Worm (Caenorhabditis elegans) whole organism, early embryonic: ENCODE results near the gene mog-2.

ENCODE experiments used
- B0310.2 ChIP-seq: sonication (generic microtip); optimal IDR thresholded peaks from 2 replicates; lab custom pipeline; 2016; ENCODE audit warnings: mild to moderate bottlenecking, missing genetic modification characterization, missing compliant biosample characterization
- F13C5.2 ChIP-seq: sonication (generic microtip); optimal IDR thresholded peaks from 2 replicates; lab custom pipeline; 2017; ENCODE audit warnings: mild to moderate bottlenecking, missing genetic modification characterization, inconsistent platforms, missing compliant biosample characterization
- aly-1 ChIP-seq: sonication (generic microtip); optimal IDR thresholded peaks from 2 replicates; lab custom pipeline; 2016; ENCODE audit warnings: missing genetic modification characterization, missing compliant biosample characterization
- ama-1 ChIP-seq: fragments of 150-350 bp; optimal IDR thresholded peaks from 2 replicates; lab custom pipeline; 2014
- ceh-13 ChIP-seq: fragments of 200-800 bp; sonication (Bioruptor generic); optimal IDR thresholded peaks from 2 replicates; lab custom pipeline; 2018; ENCODE audit warnings: mild to moderate bottlenecking, missing genetic modification characterization, missing compliant biosample characterization
- ceh-36 ChIP-seq: sonication (generic microtip); optimal IDR thresholded peaks from 2 replicates; lab custom pipeline; 2016; ENCODE audit warnings: missing genetic modification characterization, inconsistent platforms, missing compliant biosample characterization
- ets-7 ChIP-seq: sonication (generic microtip); optimal IDR thresholded peaks from 2 replicates; lab custom pipeline; 2016; ENCODE audit warnings: missing genotype, missing genetic modification characterization, missing compliant biosample characterization
- flt-1 ChIP-seq: fragments of 200-800 bp; sonication (Bioruptor generic); IDR thresholded peaks from 2 replicates; pipeline ENCODE4 v1.3.6; 2022; ENCODE audit warnings: missing genetic modification characterization, missing compliant biosample characterization
- hmbx-1 ChIP-seq: sonication (generic microtip); optimal IDR thresholded peaks from 2 replicates; lab custom pipeline; 2016; ENCODE audit warnings: mild to moderate bottlenecking, missing genetic modification characterization, missing compliant biosample characterization
- hmg-4 ChIP-seq: fragments of 200-800 bp; sonication (Bioruptor generic); optimal IDR thresholded peaks from 2 replicates; lab custom pipeline; 2018; ENCODE audit warnings: mild to moderate bottlenecking, missing genetic modification characterization, missing compliant biosample characterization
- hnd-1 ChIP-seq: sonication (generic microtip); optimal IDR thresholded peaks from 2 replicates; lab custom pipeline; 2016; ENCODE audit warnings: missing genetic modification characterization, missing compliant biosample characterization
- pes-1 ChIP-seq: fragments of 200-800 bp; sonication (Bioruptor generic); IDR thresholded peaks from 2 replicates; pipeline ENCODE4 v1.3.6; 2022; ENCODE audit warnings: missing genetic modification reagents, missing genetic modification characterization, missing compliant biosample characterization
- scrt-1 ChIP-seq: fragments of 200-800 bp; sonication (Bioruptor generic); IDR thresholded peaks from 2 replicates; pipeline ENCODE4 v1.3.6; 2022; ENCODE audit warnings: missing genetic modification characterization, missing compliant biosample characterization
- sea-1 ChIP-seq: fragments of 200-800 bp; sonication (Bioruptor generic); conservative IDR thresholded peaks from 2 replicates; pipeline ENCODE4 v1.3.6; 2022; ENCODE audit warnings: missing genetic modification characterization, missing compliant biosample characterization
- tbx-11 ChIP-seq: fragments of 200-800 bp; sonication (Bioruptor generic); IDR thresholded peaks from 2 replicates; pipeline ENCODE4 v1.3.6; 2022; ENCODE audit warnings: missing genetic modification characterization, missing compliant biosample characterization
- tbx-37 ChIP-seq: fragments of 200-800 bp; sonication (Bioruptor generic); conservative IDR thresholded peaks from 2 replicates; pipeline ENCODE4 v1.3.6; 2022; ENCODE audit warnings: missing genetic modification reagents, missing genetic modification characterization, missing compliant biosample characterization
- tra-4 ChIP-seq: sonication (generic microtip); optimal IDR thresholded peaks from 2 replicates; lab custom pipeline; 2017; ENCODE audit warnings: missing genetic modification characterization, missing compliant biosample characterization

mog-2 gene

DNA sequence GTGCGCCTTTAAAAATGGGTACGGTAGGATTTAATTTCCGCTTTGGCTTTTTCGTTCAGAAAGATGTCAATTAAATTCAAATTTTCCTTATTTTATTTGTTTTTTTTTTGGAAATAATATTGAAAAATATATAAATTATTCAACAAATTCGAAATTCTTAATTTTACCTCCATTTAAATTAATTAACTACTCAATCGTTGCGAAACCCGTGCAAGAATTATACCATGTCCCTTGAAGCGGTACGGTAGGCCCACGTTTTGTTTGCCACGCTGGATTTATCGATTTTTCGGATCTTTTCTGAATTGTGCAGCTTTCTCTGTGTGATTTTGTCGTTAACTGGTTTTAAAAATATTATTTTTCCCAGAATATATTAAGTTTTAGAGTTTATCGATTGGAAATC, 3.7 kb upstream of the mog-2 start, which contains the start of gene Y52E8A.2:
Y52E8A.2 (plus strand) TSS at position 382 of the 400 bp plus-strand sequence.
- TF ChIP-seq ceh-13 (GFP tag; lab: Kevin White, UChicago) (no peak), hnd-1 (tag; lab: Kevin White, UChicago) (no peak), F13C5.2 (no peak), pes-1 (GFP tag; lab: Robert Waterston, UW) (no peak)

- no peak for TF ChIP-seq tbx-11 (GFP tag; lab: Robert Waterston, UW)
- no peak for TF ChIP-seq B0310.2 (tag; lab: Kevin White, UChicago)
- TF ChIP-seq ceh-13 (GFP tag; lab: Kevin White, UChicago) = no peak
- no peak for TF ChIP-seq tra-4 (tag; lab: Kevin White, UChicago)
- TF ChIP-seq ama-1 (lab: Kevin White, UChicago) = no peak
- TF ChIP-seq hmbx-1 (tag; lab: Kevin White, UChicago) = no peak
- TF ChIP-seq sea-1 = no peak
- TF ChIP-seq scrt-1 (GFP tag; lab: Robert Waterston, UW) = no peak
- no peak for TF ChIP-seq aly-1 (tag; lab: Kevin White, UChicago)
- TF ChIP-seq hnd-1 (tag; lab: Kevin White, UChicago) = no peak
- no peak for TF ChIP-seq tbx-37 (GFP tag; lab: Robert Waterston, UW)
- TF ChIP-seq ets-7 = no peak
- TF ChIP-seq flt-1 (GFP tag; lab: Robert Waterston, UW) = no peak
Observed at ce11 chrII:4321766-4322165, 2.4 kb upstream of the mog-2 start, which contains the start of gene Y52E8A.1. Gene Y52E8A.1, plus strand, starts transcription at chrII:4322066.

- TF ChIP-seq ceh-36 (tag; lab: Kevin White, UChicago) (no peak), ceh-13 (GFP tag; lab: Kevin White, UChicago) (no peak), F13C5.2 (no peak), flt-1 (GFP tag; lab: Robert Waterston, UW) (no peak), sea-1 (no peak), hnd-1 (tag; lab: Kevin White, UChicago) (no peak), scrt-1 (GFP tag; lab: Robert Waterston, UW) (no peak), hmg-4 (no peak), aly-1 (tag; lab: Kevin White, UChicago) (no peak), tbx-37 (GFP tag; lab: Robert Waterston, UW) (no peak)
Observed at ce11 chrII:4322871-4323270, 1.3 kb upstream of the mog-2 start, which contains the start of gene H20J04.6. Gene H20J04.6, plus strand, starts transcription at chrII:4323256.

DNA sequence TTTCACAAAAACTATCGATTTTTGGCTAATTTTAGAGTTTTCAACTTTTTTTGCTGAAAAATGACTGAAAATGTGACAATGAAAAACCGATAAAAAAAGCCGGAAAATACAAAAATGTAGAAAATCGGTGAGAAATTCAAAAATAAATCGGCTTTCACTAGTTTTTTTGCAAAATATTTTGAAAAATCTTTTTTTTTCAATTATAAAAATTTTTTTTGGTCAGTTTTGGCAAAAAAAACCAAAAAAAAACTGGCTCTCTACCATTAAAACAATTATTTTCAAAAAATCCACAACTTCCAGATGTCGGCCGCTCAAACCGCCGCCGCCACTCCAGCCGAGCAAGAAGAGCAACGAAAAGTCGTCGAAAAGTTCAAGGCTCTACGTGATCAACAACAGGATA, 2.3 kb downstream of the mog-2 start, which contains the start of gene pfd-2:
pfd-2 (plus strand) TSS at position 301 of the 400 bp plus-strand sequence.
- TF ChIP-seq tra-4 (tag; lab: Kevin White, UChicago) (no peak), sea-1 (no peak), hmbx-1 (tag; lab: Kevin White, UChicago) (no peak), scrt-1 (GFP tag; lab: Robert Waterston, UW) (no peak), ama-1 (lab: Kevin White, UChicago) (no peak), tbx-11 (GFP tag; lab: Robert Waterston, UW) (no peak), hnd-1 (tag; lab: Kevin White, UChicago) (no peak), flt-1 (GFP tag; lab: Robert Waterston, UW) (no peak)

DNA sequence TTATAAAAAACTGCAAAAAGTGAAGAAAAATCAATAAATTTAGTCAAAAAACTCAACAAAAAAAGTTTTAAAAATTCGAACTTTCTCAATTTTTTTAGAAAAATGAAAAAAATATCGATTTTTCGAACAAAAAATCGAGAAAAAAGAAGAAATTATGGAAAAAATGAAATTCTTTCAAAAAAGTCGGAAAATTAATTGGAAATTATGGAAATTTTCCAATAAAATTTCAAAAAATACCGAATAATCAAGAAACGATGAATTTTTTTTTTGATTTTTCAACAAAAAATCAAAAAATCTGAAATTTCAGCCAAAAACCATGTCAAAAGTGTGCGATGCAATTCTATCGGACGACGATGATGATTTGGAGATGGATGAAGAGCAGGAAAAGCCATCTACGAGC, 4.6 kb downstream of the mog-2 start, which contains the start of gene H20J04.4:
H20J04.4 (plus strand) TSS at position 301 of the 400 bp plus-strand sequence.
- no peak for TF ChIP-seq scrt-1 (GFP tag; lab: Robert Waterston, UW)
- no peak for TF ChIP-seq tra-4 (tag; lab: Kevin White, UChicago)
- no peak for TF ChIP-seq ceh-36 (tag; lab: Kevin White, UChicago)
- no peak for TF ChIP-seq aly-1 (tag; lab: Kevin White, UChicago)
- TF ChIP-seq B0310.2 (tag; lab: Kevin White, UChicago) = no peak
- TF ChIP-seq ceh-13 (GFP tag; lab: Kevin White, UChicago) = no peak

DNA sequence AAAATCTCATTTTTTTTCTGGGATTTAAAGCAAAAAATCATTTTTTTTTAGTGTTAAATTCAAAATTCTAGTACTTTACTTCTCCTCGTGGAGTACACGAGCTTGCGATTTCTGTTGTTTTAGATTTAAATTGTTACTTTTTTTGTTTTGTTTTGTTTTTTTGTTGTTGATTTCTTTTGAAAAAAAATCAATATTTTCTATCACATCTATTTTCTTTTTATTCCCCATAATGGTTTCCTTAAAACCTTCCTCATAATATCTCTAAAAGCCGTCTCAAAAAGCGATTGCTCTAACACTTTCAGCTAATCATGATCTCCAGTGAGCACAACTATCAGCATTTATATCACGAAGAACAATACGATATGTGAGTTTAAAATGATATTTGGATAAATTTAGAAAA, 10.3 kb downstream of the mog-2 start, which contains the start of gene madf-3:
madf-3 (plus strand) TSS at position 301 of the 400 bp plus-strand sequence.
- no peak for TF ChIP-seq tbx-11 (GFP tag; lab: Robert Waterston, UW)
- TF ChIP-seq ets-7 = no peak
- no peak for TF ChIP-seq tra-4 (tag; lab: Kevin White, UChicago)
- no peak for TF ChIP-seq hmbx-1 (tag; lab: Kevin White, UChicago)
- TF ChIP-seq flt-1 (GFP tag; lab: Robert Waterston, UW) = no peak
- no peak for TF ChIP-seq ceh-13 (GFP tag; lab: Kevin White, UChicago)
- no peak for TF ChIP-seq B0310.2 (tag; lab: Kevin White, UChicago)
- no peak for TF ChIP-seq ceh-36 (tag; lab: Kevin White, UChicago)
- no peak for TF ChIP-seq aly-1 (tag; lab: Kevin White, UChicago)
- TF ChIP-seq ama-1 (lab: Kevin White, UChicago) = no peak
- no peak for TF ChIP-seq tbx-37 (GFP tag; lab: Robert Waterston, UW)
- no peak for TF ChIP-seq sea-1
- no peak for TF ChIP-seq hnd-1 (tag; lab: Kevin White, UChicago)
- TF ChIP-seq F13C5.2 = no peak
- TF ChIP-seq scrt-1 (GFP tag; lab: Robert Waterston, UW) = no peak

- no peak for TF ChIP-seq hnd-1 (tag; lab: Kevin White, UChicago)
- no peak for TF ChIP-seq hmg-4
- no peak for TF ChIP-seq ceh-36 (tag; lab: Kevin White, UChicago)
- no peak for TF ChIP-seq hmbx-1 (tag; lab: Kevin White, UChicago)
- no peak for TF ChIP-seq F13C5.2
- TF ChIP-seq pes-1 (GFP tag; lab: Robert Waterston, UW) = no peak
- TF ChIP-seq ama-1 (lab: Kevin White, UChicago) = no peak
- TF ChIP-seq flt-1 (GFP tag; lab: Robert Waterston, UW) = no peak
- no peak for TF ChIP-seq tbx-11 (GFP tag; lab: Robert Waterston, UW)
- TF ChIP-seq B0310.2 (tag; lab: Kevin White, UChicago) = no peak
- TF ChIP-seq scrt-1 (GFP tag; lab: Robert Waterston, UW) = no peak
- TF ChIP-seq ceh-13 (GFP tag; lab: Kevin White, UChicago) = no peak
- TF ChIP-seq aly-1 (tag; lab: Kevin White, UChicago) = no peak
- TF ChIP-seq sea-1 = no peak
- no peak for TF ChIP-seq tra-4 (tag; lab: Kevin White, UChicago)
- no peak for TF ChIP-seq tbx-37 (GFP tag; lab: Robert Waterston, UW)
- TF ChIP-seq ets-7 = no peak
Observed at ce11 chrII:4337731-4338130, 13.6 kb downstream of the mog-2 start.
